Fruit fly (Drosophila melanogaster) Kc167 (cell line): Measurements from ENCODE around the gene pr.

ENCODE experiments used
- Myc ChIP-seq: fragments of >200 bp; optimal IDR thresholded peaks from 2 replicates; lab custom pipeline; 2017; ENCODE audit warnings: missing external identifiers
- Sin3A ChIP-seq: fragments of >200 bp; optimal IDR thresholded peaks from 2 replicates; lab custom pipeline; 2018; ENCODE audit warnings: missing external identifiers
- h ChIP-seq: fragments of >200 bp; optimal IDR thresholded peaks from 3 replicates; lab custom pipeline; 2018; ENCODE audit warnings: missing external identifiers
- insv ChIP-seq: fragments of >200 bp; optimal IDR thresholded peaks from 3 replicates; lab custom pipeline; 2018; ENCODE audit warnings: missing external identifiers
- psq ChIP-seq: fragments of >200 bp; optimal IDR thresholded peaks from 2 replicates; lab custom pipeline; 2017; ENCODE audit warnings: missing external identifiers
- ttk ChIP-seq: sonication (Bioruptor generic); optimal IDR thresholded peaks from 2 replicates; lab custom pipeline; 2017; ENCODE audit warnings: missing external identifiers

The pr gene

dm6 chr2L:20025711-20026110 is 49.5 kb downstream of the pr start, which contains the start of gene AANATL3:
AANATL3 (minus strand) TSS chr2L:20025811.
- TF ChIP-seq h (lab: Kevin White, UChicago) (no peak), Myc (lab: Kevin White, UChicago) (no peak), insv (lab: Kevin White, UChicago) (no peak)

- TF ChIP-seq Myc (lab: Kevin White, UChicago) (no peak), insv (lab: Kevin White, UChicago) (no peak), psq (lab: Kevin White, UChicago) (no peak), Sin3A (lab: Kevin White, UChicago) (no peak), h (lab: Kevin White, UChicago) (no peak), ttk (lab: Kevin White, UChicago) (no peak)
Observed at dm6 chr2L:20024333-20024732, 50.9 kb downstream of the pr start.
